Worm (Caenorhabditis elegans) whole organism, L2 larva: Measurements from ENCODE around the gene srx-50.

Experiments
- R02D3.7 ChIP-seq: fragments of 150-350 bp; optimal IDR thresholded peaks from 2 replicates; lab custom pipeline; 2014; ENCODE audit warnings: missing biosample characterization, missing genetic modification characterization
- ZK546.5 ChIP-seq: sonication (generic microtip); optimal IDR thresholded peaks from 2 replicates; lab custom pipeline; 2017; ENCODE audit warnings: missing biosample characterization, missing genetic modification characterization
- aly-2 ChIP-seq: fragments of 150-350 bp; optimal IDR thresholded peaks from 2 replicates; lab custom pipeline; 2014; ENCODE audit warnings: missing biosample characterization, missing genetic modification characterization
- lsy-2 ChIP-seq, 2 experiments: fragments of 150-350 bp in 1 of 2; sonication (generic microtip) in 1 of 2; optimal IDR thresholded peaks; 2 replicates each; lab custom pipeline; 2014 to 2017; ENCODE audit warnings: missing biosample characterization in 2 of 2, missing genetic modification characterization in 2 of 2
- mdl-1 ChIP-seq, 2 experiments: fragments of 150-350 bp in 1 of 2; sonication (generic microtip) in 1 of 2; optimal IDR thresholded peaks; 2 replicates each; lab custom pipeline; 2017; ENCODE audit warnings: missing biosample characterization in 2 of 2, missing genetic modification characterization in 2 of 2
- nhr-237 ChIP-seq: fragments of 150-350 bp; optimal IDR thresholded peaks from 2 replicates; lab custom pipeline; 2014; ENCODE audit warnings: missing biosample characterization, missing genetic modification characterization
- nhr-6 ChIP-seq: fragments of 150-350 bp; optimal IDR thresholded peaks from 2 replicates; lab custom pipeline; 2014; ENCODE audit warnings: missing biosample characterization, missing genetic modification characterization
- peb-1 ChIP-seq: fragments of 150-350 bp; optimal IDR thresholded peaks from 2 replicates; lab custom pipeline; 2014; ENCODE audit warnings: missing biosample characterization, missing genetic modification characterization
- skn-1 ChIP-seq: sonication (generic microtip); optimal IDR thresholded peaks from 2 replicates; lab custom pipeline; 2017; ENCODE audit warnings: missing biosample characterization, missing genetic modification characterization
- snpc-4 ChIP-seq: fragments of 150-350 bp; optimal IDR thresholded peaks from 2 replicates; lab custom pipeline; 2014; ENCODE audit warnings: missing biosample characterization, missing genetic modification characterization
- unc-55 ChIP-seq: fragments of 150-350 bp; sonication (generic microtip); optimal IDR thresholded peaks from 3 replicates; lab custom pipeline; 2014; ENCODE audit warnings: missing biosample characterization, missing genetic modification reagents, missing genetic modification characterization
- ztf-1 ChIP-seq: fragments of 200-800 bp; sonication (Bioruptor generic); conservative IDR thresholded peaks from 2 replicates; pipeline ENCODE4 v1.3.6; 2022; ENCODE audit warnings: missing genetic modification characterization, missing compliant biosample characterization

DNA sequence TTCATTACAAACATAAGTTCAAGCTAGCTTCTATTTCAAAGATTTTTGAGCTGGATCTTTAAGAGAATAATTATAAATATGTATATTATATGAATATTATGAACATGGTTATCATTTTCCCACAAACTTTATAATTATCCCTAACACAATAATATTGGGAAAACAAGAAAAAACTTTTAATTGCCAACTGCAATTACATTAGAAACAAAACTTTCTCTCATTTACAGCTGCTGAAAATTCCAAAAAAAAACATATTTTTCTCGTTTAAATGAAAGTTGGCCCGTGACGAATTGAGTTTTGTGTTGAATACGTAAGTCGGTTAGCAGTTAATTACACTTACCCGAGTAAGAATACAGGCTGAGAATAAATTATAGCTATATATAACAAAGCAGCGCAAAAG lies 4.9 kb downstream of the srx-50 start:
- TF ChIP-seq ZK546.5 = no peak
- no peak for TF ChIP-seq lsy-2 (tag; optimal IDR thresholded peaks at IDR 0.05; lab: Kevin White, UChicago)
- TF ChIP-seq aly-2 (tag; lab: Kevin White, UChicago) = no peak
- TF ChIP-seq R02D3.7 (tag; lab: Kevin White, UChicago) = no peak
- no peak for TF ChIP-seq ztf-1 (GFP tag; lab: Robert Waterston, UW)
- TF ChIP-seq peb-1 (tag; lab: Kevin White, UChicago) = no peak
- no peak for TF ChIP-seq nhr-6 (tag; lab: Kevin White, UChicago)
- no peak for TF ChIP-seq snpc-4
- no peak for TF ChIP-seq skn-1 (tag; lab: Kevin White, UChicago)
- no peak for TF ChIP-seq nhr-237
- TF ChIP-seq mdl-1 (tag; optimal IDR thresholded peaks at IDR 0.05; lab: Kevin White, UChicago) = no peak
- no peak for TF ChIP-seq unc-55 (GFP tag; lab: Kevin White, UChicago)
